Worm (Caenorhabditis elegans): ENCODE measurements around the gene gldi-11.
"Not testable (repeated sequence)": the region's sequence is repeated elsewhere in the genome, so short reads cannot be mapped to it uniquely, and the experiment has no call there.

Gene gldi-11

DNA sequence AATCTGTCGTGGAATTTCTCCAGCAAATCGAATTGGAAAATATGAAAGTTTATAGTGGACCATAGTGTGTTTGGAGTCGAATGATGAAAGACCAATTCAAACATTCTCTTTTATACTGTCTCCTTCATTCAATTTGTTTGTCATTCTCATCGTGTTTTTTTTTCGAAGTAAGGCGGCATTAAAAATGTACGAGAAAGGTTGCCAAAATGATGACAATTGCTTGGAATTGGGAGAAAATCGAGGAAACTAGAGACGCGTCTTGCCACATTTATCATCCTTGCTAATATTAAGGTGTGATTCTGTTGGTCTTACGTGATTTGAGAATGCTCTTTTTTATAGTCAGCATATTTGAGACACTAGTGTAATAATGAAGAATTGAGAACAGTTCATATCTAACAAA lies 10.6 kb downstream of the gldi-11 start, which contains the start of gene gst-30:
Gene gst-30, minus strand, starts transcription at position 101 of the 400 bp plus-strand sequence.
- TF ChIP-seq tab-1 (GFP tag; IDR thresholded peaks at IDR 0.05) (no peak), ztf-29 (GFP tag; IDR thresholded peaks at IDR 0.05) (no peak), flt-1 (GFP tag; IDR thresholded peaks at IDR 0.05) (no peak), med-1 (GFP tag; optimal IDR thresholded peaks at IDR 0.05; ENCODE audit: insufficient read depth) (no peak), cog-1 (tag; optimal IDR thresholded peaks at IDR 0.05) (no peak), T22C8.4 (GFP tag; IDR thresholded peaks at IDR 0.05) (no peak), klf-2 (GFP tag; conservative IDR thresholded peaks at IDR 0.05) (no peak), ztf-23 (GFP tag; IDR thresholded peaks at IDR 0.05) (no peak), ref-1 (GFP tag; conservative IDR thresholded peaks at IDR 0.05) (no peak)

DNA sequence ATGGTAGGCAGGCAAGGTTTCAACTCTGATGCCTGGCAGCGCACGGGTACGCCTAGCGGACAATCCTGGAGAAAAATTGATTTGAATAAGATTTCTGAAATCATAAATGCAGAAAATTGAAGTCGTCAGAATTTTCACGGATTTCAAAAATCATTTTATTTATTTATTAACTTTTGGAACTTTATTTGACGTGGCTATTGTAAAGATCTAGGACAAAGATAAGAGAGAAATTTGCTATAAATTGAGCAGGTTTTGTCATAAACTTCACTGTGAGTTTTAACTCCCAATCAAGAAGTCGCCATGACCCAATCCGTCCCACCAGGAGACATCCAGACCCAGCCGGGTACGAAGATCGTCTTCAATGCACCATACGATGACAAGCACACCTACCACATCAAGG lies 12.9 kb downstream of the gldi-11 start, which contains the start of gene msp-152:
Gene msp-152, plus strand, starts transcription at position 301 of the 400 bp plus-strand sequence.
- not testable (repeated sequence) for TF ChIP-seq cog-1 (tag; optimal IDR thresholded peaks at IDR 0.05); T22C8.4 (GFP tag; IDR thresholded peaks at IDR 0.05); ztf-23 (GFP tag; IDR thresholded peaks at IDR 0.05)

DNA sequence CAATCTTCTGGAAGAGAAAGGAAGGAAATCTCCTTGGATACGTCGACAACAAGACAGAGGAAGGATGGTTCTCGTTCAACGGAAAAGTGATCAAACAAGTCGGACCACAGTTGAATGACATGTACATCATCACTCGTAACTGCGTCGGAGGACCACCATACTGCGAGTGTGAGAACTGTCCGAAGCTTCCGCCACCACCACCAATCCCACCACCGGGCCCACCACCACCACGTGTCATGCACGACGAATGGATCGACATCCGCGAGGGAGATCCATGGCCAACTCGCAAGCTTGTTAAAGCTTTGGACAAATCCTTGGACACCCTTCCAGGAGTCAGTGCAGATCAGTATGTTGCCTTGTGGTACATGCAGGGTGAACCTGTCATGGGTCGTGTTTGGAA lies 14.3 kb downstream of the gldi-11 start:
- TF ChIP-seq ztf-23 (GFP tag; IDR thresholded peaks at IDR 0.05), result 0 out of 2 replicates have a peak, but pooled peaks have one; percentile 25
- TF ChIP-seq tab-1 (GFP tag; IDR thresholded peaks at IDR 0.05), result no peak

DNA sequence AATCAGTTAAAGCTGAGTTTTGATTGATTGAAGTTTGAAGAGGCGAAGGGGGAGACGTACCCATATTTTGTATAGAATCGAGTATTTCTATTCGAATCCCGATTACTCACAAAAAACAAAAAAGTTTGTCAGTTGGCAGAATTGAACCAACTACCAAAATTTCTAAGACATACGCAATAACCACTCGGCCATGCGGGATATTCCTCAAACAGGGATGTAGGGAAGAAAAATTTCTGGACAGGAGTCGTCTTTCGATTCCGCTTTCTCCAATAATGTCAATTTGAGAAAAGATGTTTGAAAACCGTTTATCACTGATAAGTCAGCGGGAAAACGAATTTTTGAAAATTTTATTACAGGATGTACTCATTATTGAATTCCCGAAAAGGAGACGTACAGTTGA lies 17.2 kb downstream of the gldi-11 start:
- TF ChIP-seq tab-1 (GFP tag; IDR thresholded peaks at IDR 0.05) (peak; percentile 77; the same call in 1 of the 2 replicates), ref-1 (GFP tag; conservative IDR thresholded peaks at IDR 0.05) (peak; percentile 49; the same call in 1 of the 2 replicates), flt-1 (GFP tag; IDR thresholded peaks at IDR 0.05) (peak; percentile 75)

DNA sequence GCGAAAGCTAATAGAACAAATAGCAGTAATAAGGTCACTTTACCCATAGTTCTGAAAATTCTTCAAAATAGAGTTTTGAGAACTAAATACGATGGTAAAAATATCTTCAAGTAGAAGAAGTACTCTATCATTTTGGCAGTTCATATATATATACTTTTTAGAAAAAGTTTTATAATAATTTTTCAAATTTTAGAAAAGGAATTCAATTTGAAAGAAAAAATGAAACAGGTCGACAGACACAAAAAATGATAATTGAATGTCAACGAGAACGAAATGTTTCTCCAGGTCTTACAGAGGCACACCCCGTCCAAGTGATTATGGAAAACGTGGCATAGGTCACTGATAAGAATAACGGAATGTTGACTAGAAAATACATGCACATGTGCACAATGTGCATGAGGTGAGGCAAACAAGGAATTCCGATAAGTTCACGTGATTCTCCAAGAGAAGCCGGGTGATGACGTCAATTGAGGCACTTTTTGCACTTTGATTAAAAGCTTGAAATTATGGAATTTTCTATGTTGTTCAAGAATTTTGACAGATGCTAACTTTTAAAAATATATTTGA lies 20.3 kb downstream of the gldi-11 start, which contains the start of gene aagr-2:
Gene aagr-2, minus strand, starts transcription at position 51 of the 567 bp plus-strand sequence.
- no peak for TF ChIP-seq T22C8.4 (GFP tag; IDR thresholded peaks at IDR 0.05)
- no peak for TF ChIP-seq tab-1 (GFP tag; IDR thresholded peaks at IDR 0.05)
- no peak for TF ChIP-seq klf-2 (GFP tag; conservative IDR thresholded peaks at IDR 0.05)
- no peak for TF ChIP-seq med-1 (GFP tag; optimal IDR thresholded peaks at IDR 0.05; ENCODE audit: insufficient read depth)
- no peak for TF ChIP-seq cog-1 (tag; optimal IDR thresholded peaks at IDR 0.05)
- no peak for TF ChIP-seq flt-1 (GFP tag; IDR thresholded peaks at IDR 0.05)
- no peak for TF ChIP-seq ztf-23 (GFP tag; IDR thresholded peaks at IDR 0.05)
- TF ChIP-seq ref-1 (GFP tag; conservative IDR thresholded peaks at IDR 0.05), result no peak
- TF ChIP-seq ztf-29 (GFP tag; IDR thresholded peaks at IDR 0.05), result no peak

DNA sequence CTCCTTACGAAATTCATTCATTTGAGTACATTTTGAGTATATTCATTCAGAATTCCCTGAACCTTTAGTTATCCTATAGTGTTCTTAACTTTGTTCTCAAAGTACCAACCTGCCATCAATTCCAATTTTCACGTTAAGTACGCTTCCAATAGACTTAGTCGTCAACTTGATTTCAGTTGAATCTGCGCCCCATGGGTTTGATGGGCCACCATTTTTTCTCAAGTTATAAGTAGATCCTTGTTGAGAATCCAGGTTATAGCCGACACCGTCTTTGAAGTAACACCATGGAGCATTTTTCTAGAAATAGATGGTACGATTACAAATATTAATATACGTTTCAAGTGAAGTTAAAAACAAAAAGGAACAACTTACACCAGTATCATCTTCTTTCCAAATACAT lies 20.9 kb downstream of the gldi-11 start:
- TF ChIP-seq flt-1 (GFP tag; IDR thresholded peaks at IDR 0.05) (no peak), cog-1 (tag; optimal IDR thresholded peaks at IDR 0.05) (no peak), T22C8.4 (GFP tag; IDR thresholded peaks at IDR 0.05) (no peak)

DNA sequence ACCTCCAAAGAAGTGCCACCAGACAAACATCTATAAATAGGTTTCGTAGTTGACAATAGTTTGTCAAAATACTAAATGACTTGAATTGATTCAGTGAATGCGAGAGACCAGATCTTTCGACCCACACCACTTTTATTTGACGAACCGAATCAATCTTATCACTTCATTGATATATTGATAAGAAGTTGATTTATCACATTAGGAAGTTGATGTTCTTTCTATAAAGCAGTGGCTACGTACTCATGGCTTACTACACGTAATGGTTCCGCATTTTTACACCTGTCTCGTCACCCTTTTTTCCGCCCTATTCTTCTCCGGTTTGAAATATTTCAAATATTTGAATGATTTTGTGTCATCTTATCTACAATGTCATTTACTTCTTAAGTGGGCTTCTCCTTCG lies 25.0 kb downstream of the gldi-11 start:
- TF ChIP-seq T22C8.4 (GFP tag; IDR thresholded peaks at IDR 0.05) (no peak), klf-2 (GFP tag; conservative IDR thresholded peaks at IDR 0.05) (no peak), ref-1 (GFP tag; conservative IDR thresholded peaks at IDR 0.05) (no peak)

DNA sequence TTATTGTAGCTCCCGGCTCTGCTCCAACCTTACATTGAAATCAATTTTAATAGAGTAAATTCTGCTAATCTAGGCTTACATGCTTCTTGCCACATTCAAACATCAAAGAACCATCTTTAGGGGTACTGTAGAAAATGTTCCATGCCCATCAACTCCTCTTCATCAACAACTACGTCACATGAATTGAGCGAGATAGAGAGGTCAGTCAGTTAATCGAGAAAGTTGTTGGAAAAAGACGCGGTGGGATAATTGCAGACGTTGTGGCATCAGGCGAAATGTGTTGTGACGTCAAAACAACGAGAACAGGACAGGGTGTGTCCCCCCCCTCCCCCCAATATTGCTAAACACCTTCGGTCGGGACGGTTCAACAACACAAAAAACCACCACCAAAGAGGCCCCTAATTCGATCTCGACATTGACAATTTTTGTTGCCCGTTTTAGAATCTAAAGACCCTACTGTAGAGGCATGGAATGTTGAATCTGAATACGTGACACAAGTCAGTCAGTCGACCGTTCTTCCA lies 27.0 kb downstream of the gldi-11 start:
- no peak for TF ChIP-seq T22C8.4 (GFP tag; IDR thresholded peaks at IDR 0.05)
- TF ChIP-seq klf-2 (GFP tag; conservative IDR thresholded peaks at IDR 0.05), result no peak
- no peak for TF ChIP-seq ztf-29 (GFP tag; IDR thresholded peaks at IDR 0.05)
- no peak for TF ChIP-seq ztf-23 (GFP tag; IDR thresholded peaks at IDR 0.05)
- no peak for TF ChIP-seq cog-1 (tag; optimal IDR thresholded peaks at IDR 0.05)
- no peak for TF ChIP-seq med-1 (GFP tag; optimal IDR thresholded peaks at IDR 0.05; ENCODE audit: insufficient read depth)
- TF ChIP-seq tab-1 (GFP tag; IDR thresholded peaks at IDR 0.05), result no peak
- TF ChIP-seq flt-1 (GFP tag; IDR thresholded peaks at IDR 0.05), result no peak
- no peak for TF ChIP-seq ref-1 (GFP tag; conservative IDR thresholded peaks at IDR 0.05)

DNA sequence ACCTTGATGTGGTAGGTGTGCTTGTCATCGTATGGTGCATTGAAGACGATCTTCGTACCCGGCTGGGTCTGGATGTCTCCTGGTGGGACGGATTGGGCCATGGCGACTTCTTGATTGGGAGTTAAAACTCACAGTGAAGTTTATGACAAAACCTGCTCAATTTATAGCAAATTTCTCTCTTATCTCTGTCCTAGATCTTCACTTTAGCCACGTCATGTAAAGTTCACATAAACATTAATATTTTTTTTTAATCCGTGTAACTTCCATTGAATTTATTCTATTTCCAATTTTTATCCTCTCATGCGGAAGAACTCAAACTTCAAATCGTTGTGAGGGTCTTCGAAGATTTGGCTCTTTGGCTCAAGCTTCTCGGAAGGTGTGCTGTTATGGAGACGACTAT lies 29.1 kb downstream of the gldi-11 start, which contains the start of gene msp-31:
Gene msp-31, minus strand, starts transcription at position 101 of the 400 bp plus-strand sequence.
- not testable (repeated sequence) for TF ChIP-seq klf-2 (GFP tag; conservative IDR thresholded peaks at IDR 0.05); tab-1 (GFP tag; IDR thresholded peaks at IDR 0.05); flt-1 (GFP tag; IDR thresholded peaks at IDR 0.05)

DNA sequence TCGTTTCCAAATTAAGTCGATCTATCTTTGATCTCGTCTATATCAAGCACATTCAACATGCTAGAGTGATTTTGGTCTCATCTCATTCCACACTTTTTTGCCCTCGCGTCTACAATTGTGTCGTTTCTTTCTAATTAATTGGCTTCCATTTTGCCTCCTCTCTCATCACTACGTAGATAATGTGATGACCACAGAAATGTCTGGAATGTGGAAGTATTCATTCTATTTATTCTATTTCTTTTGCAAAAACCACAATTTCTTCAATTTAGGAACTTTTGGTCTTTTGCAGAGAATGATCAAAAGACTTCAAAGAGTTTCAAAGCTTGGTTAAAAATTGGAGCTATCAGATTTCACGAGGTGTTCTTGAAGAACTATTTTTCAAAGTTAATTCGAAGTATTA lies 30.0 kb downstream of the gldi-11 start:
- no peak for TF ChIP-seq flt-1 (GFP tag; IDR thresholded peaks at IDR 0.05)

DNA sequence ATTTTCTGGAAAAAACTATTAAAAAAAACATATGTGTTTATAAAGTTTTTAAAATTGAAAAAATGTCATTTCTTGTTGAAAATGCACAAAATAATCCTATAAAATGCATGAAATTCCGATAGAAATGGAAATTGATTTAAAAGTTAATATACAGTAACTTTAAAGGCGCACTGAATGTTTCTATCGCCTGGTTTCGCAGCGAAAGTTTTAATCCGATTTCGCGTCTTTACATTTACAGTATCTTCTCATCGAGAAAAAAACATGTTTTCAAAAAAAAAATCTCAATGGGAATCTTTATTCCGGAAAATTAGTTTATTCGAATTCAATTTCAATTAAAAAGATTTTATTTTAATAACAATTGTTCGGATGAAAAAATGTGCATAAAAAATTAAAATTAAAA lies 31.4 kb downstream of the gldi-11 start, which contains the start of gene R05F9.11:
Gene R05F9.11, minus strand, starts transcription at position 5 of the 400 bp plus-strand sequence.
- TF ChIP-seq ztf-23 (GFP tag; IDR thresholded peaks at IDR 0.05) (no peak), med-1 (GFP tag; optimal IDR thresholded peaks at IDR 0.05; ENCODE audit: insufficient read depth) (no peak), ref-1 (GFP tag; conservative IDR thresholded peaks at IDR 0.05) (no peak), ztf-29 (GFP tag; IDR thresholded peaks at IDR 0.05) (no peak), flt-1 (GFP tag; IDR thresholded peaks at IDR 0.05) (no peak), tab-1 (GFP tag; IDR thresholded peaks at IDR 0.05) (no peak), cog-1 (tag; optimal IDR thresholded peaks at IDR 0.05) (no peak), T22C8.4 (GFP tag; IDR thresholded peaks at IDR 0.05) (no peak), klf-2 (GFP tag; conservative IDR thresholded peaks at IDR 0.05) (no peak)

Measured in whole organism, midembryonic.